Worm (Caenorhabditis elegans) whole organism, L1 larva: ENCODE measurements around the gene elb-1.

ENCODE experiments used
- C34B4.2 ChIP-seq: sonication (generic microtip); optimal IDR thresholded peaks from 2 replicates; lab custom pipeline; 2017; ENCODE audit warnings: mild to moderate bottlenecking, missing genetic modification characterization, missing compliant biosample characterization
- aha-1 ChIP-seq: fragments of 150-350 bp; optimal IDR thresholded peaks from 2 replicates; lab custom pipeline; 2014; ENCODE audit warnings: missing biosample characterization, missing genetic modification characterization
- alr-1 ChIP-seq: fragments of 200-800 bp; sonication (Bioruptor generic); optimal IDR thresholded peaks from 2 replicates; lab custom pipeline; 2018; ENCODE audit warnings: borderline replicate concordance, mild to moderate bottlenecking, missing genetic modification characterization, missing compliant biosample characterization
- blmp-1 ChIP-seq: fragments of 150-350 bp; optimal IDR thresholded peaks from 2 replicates; lab custom pipeline; 2014; ENCODE audit warnings: missing biosample characterization, missing genetic modification characterization
- ceh-82 ChIP-seq, 3 experiments: fragments of 150-350 bp in 1 of 3; sonication (generic microtip) in 2 of 3; optimal IDR thresholded peaks; 2 replicates each; lab custom pipeline; 2014 to 2017; ENCODE audit warnings: missing biosample characterization in 3 of 3, missing genetic modification characterization in 3 of 3
- efl-1 ChIP-seq, 4 experiments: fragments of 150-350 bp; optimal IDR thresholded peaks in 3 of 4; peaks in 1 of 4; 1 replicate in 1 of 4; 2 replicates in 3 of 4; lab custom pipeline; 2014; ENCODE audit warnings: missing biosample characterization in 2 of 4, missing genetic modification characterization in 2 of 4, missing genetic modification reagents in 2 of 4
- efl-3 ChIP-seq: fragments of 200-800 bp; sonication (Bioruptor generic); optimal IDR thresholded peaks from 2 replicates; lab custom pipeline; 2018; ENCODE audit warnings: mild to moderate bottlenecking, missing genetic modification characterization, missing compliant biosample characterization
- ets-5 ChIP-seq: fragments of 200-800 bp; sonication (Bioruptor generic); IDR thresholded peaks from 2 replicates; pipeline ENCODE4 v1.3.6; 2022; ENCODE audit warnings: missing genetic modification characterization, missing compliant biosample characterization
- fkh-4 ChIP-seq: sonication (generic microtip); optimal IDR thresholded peaks from 2 replicates; lab custom pipeline; 2016; ENCODE audit warnings: missing compliant biosample characterization, missing genetic modification characterization, borderline replicate concordance
- fkh-8 ChIP-seq: sonication (generic microtip); optimal IDR thresholded peaks from 2 replicates; lab custom pipeline; 2016; ENCODE audit warnings: mild to moderate bottlenecking, missing genetic modification characterization, missing compliant biosample characterization
- grh-1 ChIP-seq: fragments of 200-800 bp; sonication (Bioruptor generic); IDR thresholded peaks from 2 replicates; pipeline ENCODE4 v1.3.6; 2022; ENCODE audit warnings: missing genetic modification reagents, missing genetic modification characterization, missing compliant biosample characterization
- hlh-17 ChIP-seq: fragments of 200-800 bp; sonication (Bioruptor generic); optimal IDR thresholded peaks from 2 replicates; lab custom pipeline; 2018; ENCODE audit warnings: missing genetic modification characterization, mild to moderate bottlenecking, missing compliant biosample characterization, moderate library complexity, borderline replicate concordance
- hpl-2 ChIP-seq: fragments of 150-350 bp; optimal IDR thresholded peaks from 2 replicates; lab custom pipeline; 2014; ENCODE audit warnings: missing biosample characterization, missing genetic modification reagents, missing genetic modification characterization
- irx-1 ChIP-seq: sonication (generic microtip); optimal IDR thresholded peaks from 2 replicates; lab custom pipeline; 2016; ENCODE audit warnings: missing genetic modification characterization, missing compliant biosample characterization
- isw-1 ChIP-seq: fragments of 200-800 bp; sonication (Bioruptor generic); IDR thresholded peaks from 2 replicates; pipeline ENCODE4 v1.3.6; 2022; ENCODE audit warnings: missing genetic modification characterization, missing compliant biosample characterization
- lin-14 ChIP-seq: fragments of 200-800 bp; sonication (Bioruptor generic); optimal IDR thresholded peaks from 2 replicates; lab custom pipeline; 2018; ENCODE audit warnings: mild to moderate bottlenecking, missing genetic modification characterization, moderate library complexity, missing compliant biosample characterization
- lir-3 ChIP-seq: sonication (generic microtip); optimal IDR thresholded peaks from 2 replicates; lab custom pipeline; 2016; ENCODE audit warnings: mild to moderate bottlenecking, missing genetic modification characterization, moderate library complexity, missing compliant biosample characterization; ENCODE audit not compliant: poor library complexity
- lsy-2 ChIP-seq, 2 experiments: fragments of 150-350 bp; optimal IDR thresholded peaks; 2 replicates each; lab custom pipeline; 2014; ENCODE audit warnings: missing biosample characterization in 2 of 2, missing genetic modification characterization in 2 of 2
- mep-1 ChIP-seq: fragments of 150-350 bp; optimal IDR thresholded peaks from 2 replicates; lab custom pipeline; 2014; ENCODE audit warnings: missing biosample characterization, missing genetic modification characterization
- nhr-12 ChIP-seq: sonication (generic microtip); optimal IDR thresholded peaks from 2 replicates; lab custom pipeline; 2017; ENCODE audit warnings: missing biosample characterization, missing genetic modification characterization
- nhr-19 ChIP-seq: fragments of 200-800 bp; sonication (Bioruptor generic); conservative IDR thresholded peaks from 2 replicates; pipeline ENCODE4 v1.3.6; 2022; ENCODE audit warnings: missing genetic modification characterization, missing compliant biosample characterization
- nhr-237 ChIP-seq: fragments of 150-350 bp; optimal IDR thresholded peaks from 2 replicates; lab custom pipeline; 2014; ENCODE audit warnings: missing biosample characterization, missing genetic modification characterization
- pqm-1 ChIP-seq: sonication (generic microtip); optimal IDR thresholded peaks from 3 replicates; lab custom pipeline; 2017; ENCODE audit warnings: missing biosample characterization, missing genetic modification characterization
- rnt-1 ChIP-seq: sonication (generic microtip); optimal IDR thresholded peaks from 2 replicates; lab custom pipeline; 2016; ENCODE audit warnings: mild to moderate bottlenecking, missing genetic modification characterization, moderate library complexity, missing compliant biosample characterization
- skn-1 ChIP-seq: fragments of 150-350 bp; optimal IDR thresholded peaks from 2 replicates; lab custom pipeline; 2014; ENCODE audit warnings: missing biosample characterization, missing genetic modification characterization
- sox-4 ChIP-seq: sonication (generic microtip); optimal IDR thresholded peaks from 2 replicates; lab custom pipeline; 2016; ENCODE audit warnings: missing genetic modification characterization, missing compliant biosample characterization
- tbx-2 ChIP-seq: sonication (generic microtip); optimal IDR thresholded peaks from 2 replicates; lab custom pipeline; 2016; ENCODE audit warnings: missing genetic modification characterization, missing compliant biosample characterization
- unc-30 ChIP-seq: sonication (generic microtip); optimal IDR thresholded peaks from 2 replicates; lab custom pipeline; 2017; ENCODE audit warnings: missing biosample characterization, missing genetic modification characterization
- unc-62 ChIP-seq: fragments of 150-350 bp; optimal IDR thresholded peaks from 2 replicates; lab custom pipeline; 2014; ENCODE audit warnings: missing biosample characterization, missing genetic modification reagents, missing genetic modification characterization
- vab-15 ChIP-seq: sonication (generic microtip); optimal IDR thresholded peaks from 2 replicates; lab custom pipeline; 2017; ENCODE audit warnings: missing genotype, mild to moderate bottlenecking, missing genetic modification characterization, missing compliant biosample characterization
- zip-4 ChIP-seq: fragments of 200-800 bp; sonication (Bioruptor generic); optimal IDR thresholded peaks from 2 replicates; lab custom pipeline; 2018; ENCODE audit warnings: mild to moderate bottlenecking, missing genetic modification characterization, moderate library complexity, missing compliant biosample characterization
- ztf-11 ChIP-seq, 2 experiments: sonication (generic microtip); optimal IDR thresholded peaks; 2 replicates each; lab custom pipeline; 2016 to 2017; ENCODE audit warnings: missing genetic modification characterization in 2 of 2, missing biosample characterization in 1 of 2, missing compliant biosample characterization in 1 of 2
- ztf-4 ChIP-seq: fragments of 150-350 bp; optimal IDR thresholded peaks from 2 replicates; lab custom pipeline; 2014; ENCODE audit warnings: missing biosample characterization, missing genetic modification characterization

Gene elb-1

ce11 chrIII:11738482-11738881 lies 19.2 kb upstream of the elb-1 start (continued):
- peak; percentile 51 for TF ChIP-seq nhr-19 (GFP tag; lab: Robert Waterston, UW)

- TF ChIP-seq alr-1 (tag; lab: Kevin White, UChicago) (no peak), nhr-12 (tag; lab: Kevin White, UChicago) (no peak), unc-30 (tag; lab: Kevin White, UChicago) (no peak), lsy-2 (tag; optimal IDR thresholded peaks at IDR 0.05; lab: Kevin White, UChicago) (no peak), grh-1 (GFP tag; lab: Robert Waterston, UW) (no peak), ceh-82 (tag; optimal IDR thresholded peaks at IDR 0.05; lab: Kevin White, UChicago) (no peak), unc-62 (GFP tag; lab: Kevin White, UChicago) (no peak), vab-15 (tag; lab: Kevin White, UChicago) (no peak), lir-3 (tag; lab: Kevin White, UChicago) (no peak), hpl-2 (GFP tag; lab: Kevin White, UChicago) (no peak), mep-1 (no peak), pqm-1 (tag; lab: Kevin White, UChicago) (no peak), blmp-1 (tag; lab: Kevin White, UChicago) (no peak), lin-14 (GFP tag; lab: Kevin White, UChicago) (no peak), rnt-1 (tag; lab: Kevin White, UChicago) (no peak), ets-5 (GFP tag; lab: Robert Waterston, UW) (no peak)
These were observed 18.3 kb upstream of the elb-1 start, which contains the start of gene sup-1 for ce11 chrIII:11737527-11737926. Gene sup-1 (minus strand): TSS chrIII:11737627.

- TF ChIP-seq hlh-17 (GFP tag; lab: Kevin White, UChicago) (no peak), vab-15 (tag; lab: Kevin White, UChicago) (no peak)
These were observed 13.7 kb upstream of the elb-1 start for ce11 chrIII:11732943-11733342.

- TF ChIP-seq aha-1 (tag; lab: Kevin White, UChicago) = no peak
- no peak for TF ChIP-seq zip-4
- TF ChIP-seq ztf-11 (tag; optimal IDR thresholded peaks at IDR 0.05; lab: Kevin White, UChicago) = no peak
- no peak for TF ChIP-seq C34B4.2 (tag; lab: Kevin White, UChicago)
- no peak for TF ChIP-seq ets-5 (GFP tag; lab: Robert Waterston, UW)
- TF ChIP-seq fkh-4 (tag; lab: Kevin White, UChicago) = no peak
- no peak for TF ChIP-seq grh-1 (GFP tag; lab: Robert Waterston, UW)
- TF ChIP-seq sox-4 (tag; lab: Kevin White, UChicago) = no peak
- TF ChIP-seq nhr-237 (tag; lab: Kevin White, UChicago) = no peak
- TF ChIP-seq irx-1 (tag; lab: Kevin White, UChicago) = no peak
- no peak for TF ChIP-seq lir-3 (tag; lab: Kevin White, UChicago)
- no peak for TF ChIP-seq ztf-4 (tag; lab: Kevin White, UChicago)
- TF ChIP-seq fkh-8 = no peak
- no peak for TF ChIP-seq tbx-2 (tag; lab: Kevin White, UChicago)
- TF ChIP-seq isw-1 (GFP tag; lab: Robert Waterston, UW) = no peak
- TF ChIP-seq skn-1 = no peak
These were observed 12.8 kb upstream of the elb-1 start, which contains the start of gene Y41C4A.21 for ce11 chrIII:11732056-11732455. Gene Y41C4A.21 (plus strand): TSS chrIII:11732356.

- TF ChIP-seq efl-3 = no peak
- TF ChIP-seq efl-1 (optimal IDR thresholded peaks at IDR 0.05; lab: Kevin White, UChicago) = no peak
- TF ChIP-seq efl-1 (GFP tag; optimal IDR thresholded peaks at IDR 0.05 in 1 of 2; lab: Kevin White, UChicago) = peak in 1 of 2 experiments; percentile 69
- peak; percentile 56 for TF ChIP-seq blmp-1 (tag; lab: Kevin White, UChicago)
These were observed 12.2 kb upstream of the elb-1 start for ce11 chrIII:11731491-11731890.
